Worm (Caenorhabditis elegans) whole organism, L1 larva: Measurements from ENCODE around the gene ZK6.6.

Source experiments
- efl-3 ChIP-seq: fragments of 200-800 bp; sonication (Bioruptor generic); optimal IDR thresholded peaks from 2 replicates; lab custom pipeline; 2018; ENCODE audit warnings: mild to moderate bottlenecking, missing genetic modification characterization, missing compliant biosample characterization
- fkh-10 ChIP-seq: sonication (generic microtip); optimal IDR thresholded peaks from 2 replicates; lab custom pipeline; 2017; ENCODE audit warnings: missing biosample characterization, missing genetic modification reagents, missing genetic modification characterization
- lin-13 ChIP-seq: fragments of 150-350 bp; optimal IDR thresholded peaks from 2 replicates; lab custom pipeline; 2014; ENCODE audit warnings: missing biosample characterization, missing genetic modification reagents, missing genetic modification characterization
- nhr-237 ChIP-seq: fragments of 150-350 bp; optimal IDR thresholded peaks from 2 replicates; lab custom pipeline; 2014; ENCODE audit warnings: missing biosample characterization, missing genetic modification characterization
- nhr-76 ChIP-seq: sonication (generic microtip); optimal IDR thresholded peaks from 2 replicates; lab custom pipeline; 2017; ENCODE audit warnings: missing biosample characterization, missing genetic modification characterization
- nhr-77 ChIP-seq: fragments of 150-350 bp; optimal IDR thresholded peaks from 2 replicates; lab custom pipeline; 2014; ENCODE audit warnings: missing biosample characterization, missing genetic modification characterization
- zag-1 ChIP-seq: fragments of 150-350 bp; optimal IDR thresholded peaks from 2 replicates; lab custom pipeline; 2014; ENCODE audit warnings: missing biosample characterization, missing genetic modification characterization

- TF ChIP-seq nhr-77 = peak; percentile 58
- TF ChIP-seq efl-3 = no peak
- no peak for TF ChIP-seq fkh-10 (GFP tag; lab: Kevin White, UChicago)
- TF ChIP-seq nhr-237 (tag; lab: Kevin White, UChicago) = peak; percentile 9
- peak; percentile 80 for TF ChIP-seq lin-13
- no peak for TF ChIP-seq nhr-76 (tag; lab: Kevin White, UChicago)
- TF ChIP-seq zag-1 (tag; lab: Kevin White, UChicago) = no peak
These were observed 39.4 kb upstream of the ZK6.6 start, which contains the start of gene atg-9 for ce11 chrV:349054-349453.
